Fruit fly (Drosophila melanogaster): ENCODE results near the gene CG3342.
A peak's percentile ranks its signal among the peaks of the same experiment; 100 is the strongest.

CG3342 gene

dm6 chrX:6571234-6571915 is 43.7 kb upstream of the CG3342 start:
- TF ChIP-seq foxo (GFP tag; optimal IDR thresholded peaks at IDR 0.05) (peak in 1 of 2 experiments; percentile 83), sage (GFP tag; optimal IDR thresholded peaks at IDR 0.05) (peak; percentile 16), jim (GFP tag; optimal IDR thresholded peaks at IDR 0.05) (no peak), rgr (GFP tag; optimal IDR thresholded peaks at IDR 0.05) (peak; percentile 72), woc (GFP tag; optimal IDR thresholded peaks at IDR 0.05) (peak; percentile 3), Abd-B (GFP tag; optimal IDR thresholded peaks at IDR 0.05) (no peak), N (GFP tag; optimal IDR thresholded peaks at IDR 0.05) (no peak), pan (optimal IDR thresholded peaks at IDR 0.05) (no peak), fru (GFP tag; optimal IDR thresholded peaks at IDR 0.05) (peak; percentile 79), dsf (GFP tag; optimal IDR thresholded peaks at IDR 0.05; ENCODE audit: borderline replicate concordance) (no peak), HLH106 (tag; optimal IDR thresholded peaks at IDR 0.05) (peak; percentile 86), ey (GFP tag; optimal IDR thresholded peaks at IDR 0.05) (peak; percentile 68), psq (GFP tag; optimal IDR thresholded peaks at IDR 0.05) (peak; percentile 71), Mio (GFP tag; optimal IDR thresholded peaks at IDR 0.05) (no peak), CG32264 (GFP tag; optimal IDR thresholded peaks at IDR 0.05) (no peak), dmrt93B (GFP tag; optimal IDR thresholded peaks at IDR 0.05) (peak; percentile 79), CrebA (GFP tag; optimal IDR thresholded peaks at IDR 0.05; ENCODE audit: borderline replicate concordance) (no peak), Hnf4 (GFP tag; optimal IDR thresholded peaks at IDR 0.05) (peak; percentile 26), Hr83 (GFP tag; optimal IDR thresholded peaks at IDR 0.05; ENCODE audit: poor library complexity, severe bottlenecking) (no peak), CG9705 (GFP tag; optimal IDR thresholded peaks at IDR 0.05) (peak; percentile 70), Rel (GFP tag; optimal IDR thresholded peaks at IDR 0.05) (peak; percentile 34), Rel (tag; optimal IDR thresholded peaks at IDR 0.05) (peak; percentile 18), usp (GFP tag; optimal IDR thresholded peaks at IDR 0.05) (no peak), Myc (optimal IDR thresholded peaks at IDR 0.05) (no peak), OdsH (GFP tag; optimal IDR thresholded peaks at IDR 0.05) (peak; percentile 65), GATAd (GFP tag; optimal IDR thresholded peaks at IDR 0.05) (no peak), br (GFP tag; optimal IDR thresholded peaks at IDR 0.05) (peak; percentile 37), Sp1 (GFP tag; optimal IDR thresholded peaks at IDR 0.05) (peak; percentile 89), tai (GFP tag; optimal IDR thresholded peaks at IDR 0.05) (peak; percentile 30), Hr78 (GFP tag; optimal IDR thresholded peaks at IDR 0.05) (no peak), Dif (GFP tag; optimal IDR thresholded peaks at IDR 0.05; ENCODE audit: partially characterized antibody) (no peak), Jra (GFP tag; optimal IDR thresholded peaks at IDR 0.05) (no peak), Dfd (GFP tag; optimal IDR thresholded peaks at IDR 0.05) (no peak), brk (GFP tag; optimal IDR thresholded peaks at IDR 0.05) (peak; percentile 29), dl (GFP tag; optimal IDR thresholded peaks at IDR 0.05; ENCODE audit: insufficient read depth in 1 of 2, partially characterized antibody in 2 of 2) (no peak), sv (GFP tag; optimal IDR thresholded peaks at IDR 0.05) (peak; percentile 67), h (GFP tag; optimal IDR thresholded peaks at IDR 0.05) (peak; percentile 78), Vsx2 (GFP tag; optimal IDR thresholded peaks at IDR 0.05; ENCODE audit: partially characterized antibody) (no peak)

- TF ChIP-seq N (GFP tag; optimal IDR thresholded peaks at IDR 0.05), result no peak
- no peak for TF ChIP-seq OdsH (GFP tag; optimal IDR thresholded peaks at IDR 0.05)
- no peak for TF ChIP-seq h (GFP tag; optimal IDR thresholded peaks at IDR 0.05)
- TF ChIP-seq CG32264 (GFP tag; optimal IDR thresholded peaks at IDR 0.05), result no peak
- no peak for TF ChIP-seq usp (GFP tag; optimal IDR thresholded peaks at IDR 0.05)
- TF ChIP-seq Dfd (GFP tag; optimal IDR thresholded peaks at IDR 0.05), result no peak
- no peak for TF ChIP-seq Hnf4 (GFP tag; optimal IDR thresholded peaks at IDR 0.05)
- TF ChIP-seq Myc (optimal IDR thresholded peaks at IDR 0.05), result no peak
- no peak for TF ChIP-seq br (GFP tag; optimal IDR thresholded peaks at IDR 0.05)
- TF ChIP-seq lola (GFP tag; optimal IDR thresholded peaks at IDR 0.05), result no peak
- TF ChIP-seq HLH106 (tag; optimal IDR thresholded peaks at IDR 0.05), result no peak
- no peak for TF ChIP-seq Hr78 (GFP tag; optimal IDR thresholded peaks at IDR 0.05)
- no peak for TF ChIP-seq rgr (GFP tag; optimal IDR thresholded peaks at IDR 0.05)
- no peak for TF ChIP-seq Sp1 (GFP tag; optimal IDR thresholded peaks at IDR 0.05)
- no peak for TF ChIP-seq dl (GFP tag; optimal IDR thresholded peaks at IDR 0.05; ENCODE audit: insufficient read depth in 1 of 2, partially characterized antibody in 2 of 2)
- TF ChIP-seq woc (GFP tag; optimal IDR thresholded peaks at IDR 0.05), result no peak
- no peak for TF ChIP-seq GATAd (GFP tag; optimal IDR thresholded peaks at IDR 0.05)
These were observed 23.8 kb upstream of the CG3342 start for dm6 chrX:6551464-6551863.
